Fruit fly (Drosophila melanogaster): ENCODE data around the gene CG34174.
A peak's percentile ranks its signal among the peaks of the same experiment; 100 is the strongest.

Gene CG34174

DNA sequence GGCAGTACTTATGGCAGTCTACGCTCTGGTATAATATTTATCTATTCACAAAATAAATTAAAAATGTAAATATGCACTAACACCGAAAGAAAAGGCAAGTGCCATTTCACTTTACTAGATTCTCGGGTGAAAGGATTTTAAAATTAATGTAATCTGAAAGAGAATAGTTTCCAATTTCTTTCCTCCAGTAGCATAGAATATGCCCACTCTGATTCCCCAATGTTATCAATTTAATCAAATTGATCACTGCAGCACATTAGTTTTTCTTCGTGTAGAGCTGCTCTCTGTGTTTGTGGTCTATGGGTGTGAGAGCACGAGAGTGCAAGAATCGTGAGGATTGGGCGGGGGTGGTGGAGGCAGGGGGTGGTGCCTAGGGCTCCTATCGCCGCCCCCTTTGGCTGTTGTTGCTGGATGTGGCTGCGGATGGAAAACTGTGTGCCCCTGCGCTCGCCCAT, 12.9 kb upstream of the CG34174 start (continued):
- TF ChIP-seq CG2678 (tag; optimal IDR thresholded peaks at IDR 0.05) (peak; percentile 88), NC2α (GFP tag; optimal IDR thresholded peaks at IDR 0.05) (peak; percentile 30), CG15011 (GFP tag; optimal IDR thresholded peaks at IDR 0.05) (peak; percentile 63), Hr51 (GFP tag; optimal IDR thresholded peaks at IDR 0.05) (peak; percentile 44 to 68), mam (GFP tag; optimal IDR thresholded peaks at IDR 0.05) (peak; percentile 19), Jarid2 (GFP tag; optimal IDR thresholded peaks at IDR 0.05) (peak; percentile 65), CG34376 (GFP tag; optimal IDR thresholded peaks at IDR 0.05) (no peak), knrl (GFP tag; IDR thresholded peaks at IDR 0.05; ENCODE audit: partially characterized antibody) (0 out of 3 replicates have a peak, but pooled peaks have one; percentile 12), Oaz (GFP tag; IDR thresholded peaks at IDR 0.05) (no peak), danr (GFP tag; IDR thresholded peaks at IDR 0.05) (peak; percentile 61; the same call in 1 of the 2 replicates), Hmr (GFP tag; optimal IDR thresholded peaks at IDR 0.05) (peak; percentile 45), CG15601 (tag; optimal IDR thresholded peaks at IDR 0.05) (peak; percentile 96), CG17359 (tag; optimal IDR thresholded peaks at IDR 0.05) (peak; percentile 89), CG17568 (GFP tag; optimal IDR thresholded peaks at IDR 0.05) (peak; percentile 81), zfh1 (GFP tag; IDR thresholded peaks at IDR 0.05) (peak; percentile 83), sna (GFP tag; IDR thresholded peaks at IDR 0.05; ENCODE audit: partially characterized antibody) (no peak), ci (GFP tag; IDR thresholded peaks at IDR 0.05) (peak; percentile 80), Atf6 (GFP tag; IDR thresholded peaks at IDR 0.05) (no peak), zen (tag; optimal IDR thresholded peaks at IDR 0.05) (peak; percentile 76), Oli (tag; optimal IDR thresholded peaks at IDR 0.05) (peak; percentile 88), CG13775 (GFP tag; optimal IDR thresholded peaks at IDR 0.05) (peak; percentile 81), CG3847 (GFP tag; IDR thresholded peaks at IDR 0.05) (peak; percentile 44), Atf-2 (GFP tag; optimal IDR thresholded peaks at IDR 0.05) (peak; percentile 64), CG2116 (GFP tag; optimal IDR thresholded peaks at IDR 0.05) (peak; percentile 44), crp (GFP tag; optimal IDR thresholded peaks at IDR 0.05) (peak in 1 of 2 experiments; percentile 40), pum (GFP tag; optimal IDR thresholded peaks at IDR 0.05) (peak; percentile 74), CG8388 (GFP tag; optimal IDR thresholded peaks at IDR 0.05) (peak; percentile 90), CrebB (tag; optimal IDR thresholded peaks at IDR 0.05) (peak; percentile 53), sima (GFP tag; optimal IDR thresholded peaks at IDR 0.05) (no peak), Pdp1 (GFP tag; optimal IDR thresholded peaks at IDR 0.05) (peak; percentile 42 to 70), CG10366 (GFP tag; IDR thresholded peaks at IDR 0.05) (peak; percentile 60), vfl (GFP tag; optimal IDR thresholded peaks at IDR 0.05) (no peak), scrt (GFP tag; optimal IDR thresholded peaks at IDR 0.05) (peak; percentile 62), CG18476 (GFP tag; optimal IDR thresholded peaks at IDR 0.05) (peak; percentile 74), CG12659 (GFP tag; optimal IDR thresholded peaks at IDR 0.05) (peak; percentile 71), CG18764 (GFP tag; optimal IDR thresholded peaks at IDR 0.05) (peak; percentile 79), ewg (GFP tag; optimal IDR thresholded peaks at IDR 0.05) (peak; percentile 84), toy (GFP tag; IDR thresholded peaks at IDR 0.05) (no peak), CG10654 (GFP tag; optimal IDR thresholded peaks at IDR 0.05) (peak; percentile 66), CG14710 (tag; optimal IDR thresholded peaks at IDR 0.05) (peak; percentile 95), CG8765 (GFP tag; IDR thresholded peaks at IDR 0.05) (peak; percentile 25; the same call in 1 of the 2 replicates), chinmo (GFP tag; IDR thresholded peaks at IDR 0.05; ENCODE audit: partially characterized antibody) (no peak), hth (optimal IDR thresholded peaks at IDR 0.05) (no peak), klu (GFP tag; IDR thresholded peaks at IDR 0.05) (no peak), Awh (GFP tag; IDR thresholded peaks at IDR 0.05) (peak; percentile 66), her (GFP tag; optimal IDR thresholded peaks at IDR 0.05) (no peak), ATbp (GFP tag; optimal IDR thresholded peaks at IDR 0.05) (peak; percentile 91), dpn (GFP tag; optimal IDR thresholded peaks at IDR 0.05) (peak; percentile 38 to 78), CG4854 (GFP tag; optimal IDR thresholded peaks at IDR 0.05) (peak; percentile 47), CG10959 (GFP tag; IDR thresholded peaks at IDR 0.05) (peak; percentile 76)

Measured in whole organism, embryonic.